Fruit fly (Drosophila melanogaster): ENCODE results near the gene unc79.

- TF ChIP-seq gl (tag; optimal IDR thresholded peaks at IDR 0.05) = no peak
- TF ChIP-seq Snoo (tag; optimal IDR thresholded peaks at IDR 0.05) = no peak
- TF ChIP-seq EcR (GFP tag; optimal IDR thresholded peaks at IDR 0.05) = no peak
- TF ChIP-seq CG12605 (GFP tag; IDR thresholded peaks at IDR 0.05) = no peak
- TF ChIP-seq CG13204 (GFP tag; optimal IDR thresholded peaks at IDR 0.05) = no peak
- TF ChIP-seq CG14655 (GFP tag; optimal IDR thresholded peaks at IDR 0.05) = no peak
- no peak for TF ChIP-seq CG17806 (tag; optimal IDR thresholded peaks at IDR 0.05)
- TF ChIP-seq CG34367 (tag; optimal IDR thresholded peaks at IDR 0.05) = no peak
- no peak for TF ChIP-seq CG8301 (tag; optimal IDR thresholded peaks at IDR 0.05)
- no peak for TF ChIP-seq D1 (tag; optimal IDR thresholded peaks at IDR 0.05)
- TF ChIP-seq CG9948 (tag; optimal IDR thresholded peaks at IDR 0.05) = no peak
- TF ChIP-seq CG8159 (tag; optimal IDR thresholded peaks at IDR 0.05) = no peak
- no peak for TF ChIP-seq CG32121 (GFP tag; IDR thresholded peaks at IDR 0.05)
These were observed 33.3 kb downstream of the unc79 start for dm6 chr3R:19212545-19213176.
